Worm (Caenorhabditis elegans): ENCODE data around the gene T24F1.7.
A peak's percentile ranks its signal among the peaks of the same experiment; 100 is the strongest.

The T24F1.7 gene

ce11 chrII:11283803-11284202 is 28.5 kb upstream of the T24F1.7 start:
- TF ChIP-seq tlp-1 (tag; optimal IDR thresholded peaks at IDR 0.05) (no peak), efl-3 (GFP tag; optimal IDR thresholded peaks at IDR 0.05) (no peak), elt-2 (tag; optimal IDR thresholded peaks at IDR 0.05) (peak; percentile 42), nhr-85 (tag) (peak; percentile 40), mef-2 (tag; optimal IDR thresholded peaks at IDR 0.05) (no peak), mdl-1 (tag; optimal IDR thresholded peaks at IDR 0.05) (no peak), lin-13 (GFP tag; optimal IDR thresholded peaks at IDR 0.05) (no peak), nhr-47 (tag; optimal IDR thresholded peaks at IDR 0.05) (no peak), dsc-1 (tag; optimal IDR thresholded peaks at IDR 0.05) (no peak)

DNA sequence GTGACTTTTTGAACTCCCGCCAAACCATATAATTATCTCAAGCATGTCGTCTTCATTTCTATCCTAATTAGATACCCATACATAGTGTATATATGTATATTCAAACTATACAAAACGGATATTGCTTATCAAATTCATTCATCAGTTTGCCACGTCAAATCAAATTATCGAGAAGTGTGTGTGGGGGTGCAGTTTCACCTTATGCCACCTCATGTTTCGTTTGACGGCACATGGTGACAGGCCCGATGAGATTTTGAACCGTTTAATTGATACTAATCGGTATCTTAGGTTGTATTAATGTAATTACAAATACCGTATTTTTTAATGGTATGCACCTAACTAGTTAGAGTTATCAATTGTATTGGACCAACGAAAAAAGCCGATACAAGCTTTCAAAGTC is 27.6 kb upstream of the T24F1.7 start:
- TF ChIP-seq hpl-2 (GFP tag; optimal IDR thresholded peaks at IDR 0.05) (no peak), pax-3 (tag; optimal IDR thresholded peaks at IDR 0.05) (no peak), ceh-90 (tag; optimal IDR thresholded peaks at IDR 0.05) (no peak), snpc-4 (tag; optimal IDR thresholded peaks at IDR 0.05) (no peak), tbx-2 (tag; optimal IDR thresholded peaks at IDR 0.05) (peak; percentile 17), skn-1 (tag; optimal IDR thresholded peaks at IDR 0.05) (no peak), mef-2 (tag; optimal IDR thresholded peaks at IDR 0.05) (no peak), nhr-12 (tag; optimal IDR thresholded peaks at IDR 0.05) (no peak), ceh-8 (GFP tag; optimal IDR thresholded peaks at IDR 0.05) (no peak), unc-130 (tag; optimal IDR thresholded peaks at IDR 0.05) (peak; percentile 96), unc-30 (tag; optimal IDR thresholded peaks at IDR 0.05) (no peak), ceh-82 (tag; optimal IDR thresholded peaks at IDR 0.05) (no peak), lin-14 (GFP tag; optimal IDR thresholded peaks at IDR 0.05) (peak; percentile 13), nhr-47 (tag; optimal IDR thresholded peaks at IDR 0.05) (no peak), sox-4 (tag; optimal IDR thresholded peaks at IDR 0.05) (no peak), nhr-20 (tag; optimal IDR thresholded peaks at IDR 0.05) (no peak), C04F5.9 (tag; optimal IDR thresholded peaks at IDR 0.05) (no peak), nhr-85 (tag) (peak; percentile 51), nhr-71 (tag; optimal IDR thresholded peaks at IDR 0.05) (no peak), isw-1 (GFP tag; IDR thresholded peaks at IDR 0.05) (no peak), ama-1 (optimal IDR thresholded peaks at IDR 0.05) (no peak), lin-35 (GFP tag; optimal IDR thresholded peaks at IDR 0.05) (no peak), fkh-4 (tag; optimal IDR thresholded peaks at IDR 0.05; ENCODE audit: borderline replicate concordance) (no peak), zip-4 (GFP tag; optimal IDR thresholded peaks at IDR 0.05) (no peak), ceh-88 (GFP tag; IDR thresholded peaks at IDR 0.05) (no peak), efl-1 (optimal IDR thresholded peaks at IDR 0.05) (no peak), efl-1 (GFP tag; optimal IDR thresholded peaks at IDR 0.05 in 1 of 2) (no peak), pag-3 (tag; optimal IDR thresholded peaks at IDR 0.05; ENCODE audit: borderline replicate concordance, insufficient read depth) (no peak), egl-13 (tag; optimal IDR thresholded peaks at IDR 0.05) (no peak), irx-1 (tag; optimal IDR thresholded peaks at IDR 0.05) (no peak)

ce11 chrII:11285282-11285933 is 26.9 kb upstream of the T24F1.7 start:
- TF ChIP-seq elt-2 (tag; optimal IDR thresholded peaks at IDR 0.05) (peak; percentile 25), efl-1 (optimal IDR thresholded peaks at IDR 0.05) (no peak), efl-1 (GFP tag; optimal IDR thresholded peaks at IDR 0.05 in 1 of 2) (no peak), rnt-1 (tag; optimal IDR thresholded peaks at IDR 0.05) (no peak), elt-3 (tag; optimal IDR thresholded peaks at IDR 0.05) (no peak), fkh-10 (GFP tag; optimal IDR thresholded peaks at IDR 0.05) (no peak), tbx-2 (tag; optimal IDR thresholded peaks at IDR 0.05) (no peak)

Measured in whole organism, L1 larva.